Fruit fly (Drosophila melanogaster) ovary, adult (tissue): ENCODE results near the gene CG15506.

Experiments used
- CG17801 ChIP-seq: fragments of 200-800 bp; optimal IDR thresholded peaks from 2 replicates; lab custom pipeline; 2019; ENCODE audit warnings: missing biosample characterization, mild to moderate bottlenecking, missing genetic modification characterization, moderate library complexity; ENCODE audit not compliant: partially characterized antibody

Gene CG15506

dm6 chr3R:29760042-29760441, 41.6 kb downstream of the CG15506 start:
- TF ChIP-seq CG17801 (GFP tag; lab: Kevin White, UChicago), result no peak

dm6 chr3R:29761569-29761968, 43.1 kb downstream of the CG15506 start:
- TF ChIP-seq CG17801 (GFP tag; lab: Kevin White, UChicago), result no peak

dm6 chr3R:29762297-29762696, 43.8 kb downstream of the CG15506 start:
- no peak for TF ChIP-seq CG17801 (GFP tag; lab: Kevin White, UChicago)

dm6 chr3R:29763154-29763553, 44.7 kb downstream of the CG15506 start:
- TF ChIP-seq CG17801 (GFP tag; lab: Kevin White, UChicago), result peak; percentile 52

dm6 chr3R:29763804-29764203, 45.3 kb downstream of the CG15506 start:
- no peak for TF ChIP-seq CG17801 (GFP tag; lab: Kevin White, UChicago)

dm6 chr3R:29764249-29765042, 46.0 kb downstream of the CG15506 start:
- TF ChIP-seq CG17801 (GFP tag; lab: Kevin White, UChicago), result no peak

- TF ChIP-seq CG17801 (GFP tag; lab: Kevin White, UChicago), result no peak
These were observed 47.0 kb downstream of the CG15506 start, which contains the start of gene kay for dm6 chr3R:29765267-29766095. kay (plus strand) TSS chr3R:29765995.

dm6 chr3R:29767236-29767635, 48.8 kb downstream of the CG15506 start:
- TF ChIP-seq CG17801 (GFP tag; lab: Kevin White, UChicago), result no peak

- no peak for TF ChIP-seq CG17801 (GFP tag; lab: Kevin White, UChicago)
These were observed 52.5 kb downstream of the CG15506 start for dm6 chr3R:29770930-29771329.

- no peak for TF ChIP-seq CG17801 (GFP tag; lab: Kevin White, UChicago)
These were observed 53.2 kb downstream of the CG15506 start for dm6 chr3R:29771645-29772089.
